Worm (Caenorhabditis elegans) whole organism, early embryonic: Measurements from ENCODE around the gene D1054.19.

Experiments
- B0310.2 ChIP-seq: sonication (generic microtip); optimal IDR thresholded peaks from 2 replicates; lab custom pipeline; 2016; ENCODE audit warnings: mild to moderate bottlenecking, missing genetic modification characterization, missing compliant biosample characterization
- F13C5.2 ChIP-seq: sonication (generic microtip); optimal IDR thresholded peaks from 2 replicates; lab custom pipeline; 2017; ENCODE audit warnings: mild to moderate bottlenecking, missing genetic modification characterization, inconsistent platforms, missing compliant biosample characterization
- ama-1 ChIP-seq: fragments of 150-350 bp; optimal IDR thresholded peaks from 2 replicates; lab custom pipeline; 2014
- ceh-36 ChIP-seq: sonication (generic microtip); optimal IDR thresholded peaks from 2 replicates; lab custom pipeline; 2016; ENCODE audit warnings: missing genetic modification characterization, inconsistent platforms, missing compliant biosample characterization
- ets-7 ChIP-seq: sonication (generic microtip); optimal IDR thresholded peaks from 2 replicates; lab custom pipeline; 2016; ENCODE audit warnings: missing genotype, missing genetic modification characterization, missing compliant biosample characterization
- flt-1 ChIP-seq: fragments of 200-800 bp; sonication (Bioruptor generic); IDR thresholded peaks from 2 replicates; pipeline ENCODE4 v1.3.6; 2022; ENCODE audit warnings: missing genetic modification characterization, missing compliant biosample characterization
- hmg-4 ChIP-seq: fragments of 200-800 bp; sonication (Bioruptor generic); optimal IDR thresholded peaks from 2 replicates; lab custom pipeline; 2018; ENCODE audit warnings: mild to moderate bottlenecking, missing genetic modification characterization, missing compliant biosample characterization
- pes-1 ChIP-seq: fragments of 200-800 bp; sonication (Bioruptor generic); IDR thresholded peaks from 2 replicates; pipeline ENCODE4 v1.3.6; 2022; ENCODE audit warnings: missing genetic modification reagents, missing genetic modification characterization, missing compliant biosample characterization
- tbx-37 ChIP-seq: fragments of 200-800 bp; sonication (Bioruptor generic); conservative IDR thresholded peaks from 2 replicates; pipeline ENCODE4 v1.3.6; 2022; ENCODE audit warnings: missing genetic modification reagents, missing genetic modification characterization, missing compliant biosample characterization

- no peak for TF ChIP-seq ama-1 (lab: Kevin White, UChicago)
- no peak for TF ChIP-seq hmg-4
- TF ChIP-seq B0310.2 (tag; lab: Kevin White, UChicago), result no peak
- no peak for TF ChIP-seq pes-1 (GFP tag; lab: Robert Waterston, UW)
- no peak for TF ChIP-seq ceh-36 (tag; lab: Kevin White, UChicago)
- TF ChIP-seq tbx-37 (GFP tag; lab: Robert Waterston, UW), result no peak
- no peak for TF ChIP-seq ets-7 (tag; lab: Kevin White, UChicago)
- TF ChIP-seq F13C5.2 (tag; lab: Kevin White, UChicago), result no peak
- TF ChIP-seq flt-1, result no peak
These were observed 19.0 kb upstream of the D1054.19 start, which contains the start of gene D1054.5 for ce11 chrV:10776528-10777055.
